Fruit fly (Drosophila melanogaster) whole organism, adult: Measurements from ENCODE around the gene CG32591.
A peak's percentile ranks its signal among the peaks of the same experiment; 100 is the strongest.

ENCODE experiments used
- CG11617 ChIP-seq: fragments of 200-800 bp; sonication (Bioruptor generic); optimal IDR thresholded peaks from 2 replicates; lab custom pipeline; 2017; ENCODE audit warnings: mild to moderate bottlenecking, missing biosample characterization, missing genetic modification reagents, missing genetic modification characterization
- CG12768 ChIP-seq: fragments of 200-800 bp; sonication (Bioruptor generic); optimal IDR thresholded peaks from 2 replicates; lab custom pipeline; 2017; ENCODE audit warnings: missing biosample characterization, missing genetic modification characterization, mild to moderate bottlenecking, moderate library complexity, missing genetic modification reagents
- CG14711 ChIP-seq: fragments of 200-800 bp; sonication (Bioruptor generic); optimal IDR thresholded peaks from 2 replicates; lab custom pipeline; 2018; ENCODE audit warnings: missing biosample characterization, mild to moderate bottlenecking, missing genetic modification characterization, moderate library complexity
- CG1620 ChIP-seq: fragments of 200-800 bp; sonication (Bioruptor generic); optimal IDR thresholded peaks from 2 replicates; lab custom pipeline; 2016; ENCODE audit warnings: missing biosample characterization, missing genetic modification characterization
- CG33017 ChIP-seq: fragments of 200-800 bp; sonication (Bioruptor generic); optimal IDR thresholded peaks from 2 replicates; lab custom pipeline; 2018; ENCODE audit warnings: missing biosample characterization, mild to moderate bottlenecking, missing genetic modification characterization, moderate library complexity
- CG5204 ChIP-seq: fragments of 200-800 bp; sonication (Bioruptor generic); optimal IDR thresholded peaks from 2 replicates; lab custom pipeline; 2016; ENCODE audit warnings: missing biosample characterization, missing genetic modification characterization
- CG7045 ChIP-seq: fragments of 200-800 bp; sonication (Bioruptor generic); optimal IDR thresholded peaks from 2 replicates; lab custom pipeline; 2017; ENCODE audit warnings: missing biosample characterization, mild to moderate bottlenecking, missing genetic modification characterization
- CG7101 ChIP-seq: fragments of 200-800 bp; sonication (Bioruptor generic); optimal IDR thresholded peaks from 2 replicates; lab custom pipeline; 2018; ENCODE audit warnings: missing biosample characterization, mild to moderate bottlenecking, missing genetic modification characterization, moderate library complexity
- Clk ChIP-seq: fragments of 200-800 bp; sonication (Bioruptor generic); optimal IDR thresholded peaks from 2 replicates; lab custom pipeline; 2017; ENCODE audit warnings: missing biosample characterization, missing genetic modification characterization
- Crg-1 ChIP-seq: fragments of 200-800 bp; sonication (Bioruptor generic); optimal IDR thresholded peaks from 2 replicates; lab custom pipeline; 2016; ENCODE audit warnings: missing biosample characterization, missing genetic modification characterization
- Hr96 ChIP-seq: fragments of 200-800 bp; sonication (Bioruptor generic); optimal IDR thresholded peaks from 2 replicates; lab custom pipeline; 2016; ENCODE audit warnings: missing biosample characterization, missing genetic modification characterization
- Mnt ChIP-seq: fragments of 200-800 bp; sonication (Bioruptor generic); optimal IDR thresholded peaks from 2 replicates; lab custom pipeline; 2016; ENCODE audit warnings: missing biosample characterization, mild to moderate bottlenecking, missing genetic modification characterization
- bab1 ChIP-seq: fragments of 200-800 bp; sonication (Bioruptor generic); optimal IDR thresholded peaks from 3 replicates; lab custom pipeline; 2019; ENCODE audit warnings: missing biosample characterization, mild to moderate bottlenecking, missing genetic modification characterization, moderate library complexity
- cic ChIP-seq: fragments of 200-800 bp; sonication (Bioruptor generic); optimal IDR thresholded peaks from 2 replicates; lab custom pipeline; 2017; ENCODE audit warnings: missing biosample characterization, mild to moderate bottlenecking, missing genetic modification characterization, moderate library complexity
- cnc ChIP-seq, 2 experiments: fragments of >200 bp; optimal IDR thresholded peaks; 2 replicates each; lab custom pipeline; 2017
- kay ChIP-seq: fragments of 200-800 bp; sonication (Bioruptor generic); peaks from one replicate; lab custom pipeline; 2016; ENCODE audit warnings: missing biosample characterization, missing genetic modification characterization, borderline replicate concordance
- ovo ChIP-seq: fragments of 200-800 bp; sonication (Bioruptor generic); optimal IDR thresholded peaks from 2 replicates; lab custom pipeline; 2016; ENCODE audit warnings: missing biosample characterization, missing genetic modification characterization
- pad ChIP-seq: fragments of 200-800 bp; sonication (Bioruptor generic); optimal IDR thresholded peaks from 3 replicates; lab custom pipeline; 2017; ENCODE audit warnings: missing biosample characterization, missing genetic modification characterization, mild to moderate bottlenecking, moderate library complexity, missing genetic modification reagents
- tj ChIP-seq: fragments of 200-800 bp; sonication (Bioruptor generic); optimal IDR thresholded peaks from 3 replicates; lab custom pipeline; 2017; ENCODE audit warnings: missing biosample characterization, mild to moderate bottlenecking, missing genetic modification characterization, moderate library complexity
- toe ChIP-seq: fragments of 200-800 bp; sonication (Bioruptor generic); optimal IDR thresholded peaks from 2 replicates; lab custom pipeline; 2016; ENCODE audit warnings: missing biosample characterization, missing genetic modification characterization

Gene CG32591

dm6 chrX:14913706-14914303, 14.9 kb downstream of the CG32591 start, which contains the start of gene CG12398:
CG12398 (minus strand) TSS chrX:14913812.
- peak; percentile 94 for TF ChIP-seq tj (GFP tag; lab: Kevin White, UChicago)
- TF ChIP-seq CG7101 = no peak
- TF ChIP-seq Mnt (GFP tag; lab: Kevin White, UChicago) = no peak
- TF ChIP-seq Clk (GFP tag; lab: Kevin White, UChicago) = no peak
- no peak for TF ChIP-seq Crg-1
- peak; percentile 44 for TF ChIP-seq bab1 (GFP tag; lab: Kevin White, UChicago)
- TF ChIP-seq CG5204 (GFP tag; lab: Kevin White, UChicago) = no peak

- TF ChIP-seq Hr96 (no peak), CG1620 (GFP tag; lab: Kevin White, UChicago) (no peak), CG5204 (GFP tag; lab: Kevin White, UChicago) (no peak), CG12768 (GFP tag; lab: Kevin White, UChicago) (no peak), CG11617 (GFP tag; lab: Kevin White, UChicago) (no peak), toe (no peak), pad (GFP tag; lab: Kevin White, UChicago) (no peak), CG7101 (no peak), tj (GFP tag; lab: Kevin White, UChicago) (no peak), Crg-1 (no peak), CG14711 (tag; lab: Kevin White, UChicago) (no peak), CG33017 (tag; lab: Kevin White, UChicago) (no peak), ovo (no peak), cic (no peak)
Observed at dm6 chrX:14910464-14911349, 18.0 kb downstream of the CG32591 start, which contains the start of gene CG14406. CG14406 (minus strand) TSS chrX:14910845.

- TF ChIP-seq CG11617 (GFP tag; lab: Kevin White, UChicago) (no peak), CG7101 (no peak), Mnt (GFP tag; lab: Kevin White, UChicago) (no peak), tj (GFP tag; lab: Kevin White, UChicago) (no peak), bab1 (GFP tag; lab: Kevin White, UChicago) (no peak), Clk (GFP tag; lab: Kevin White, UChicago) (no peak), pad (GFP tag; lab: Kevin White, UChicago) (no peak), ovo (no peak), Hr96 (no peak), CG12768 (GFP tag; lab: Kevin White, UChicago) (no peak), CG7045 (no peak), toe (no peak), Crg-1 (no peak), kay (GFP tag; lab: Kevin White, UChicago) (no peak), cnc (optimal IDR thresholded peaks at IDR 0.05; lab: Kevin White, UChicago) (no peak), CG1620 (GFP tag; lab: Kevin White, UChicago) (no peak), CG14711 (tag; lab: Kevin White, UChicago) (no peak), CG33017 (tag; lab: Kevin White, UChicago) (no peak), cic (no peak), CG5204 (GFP tag; lab: Kevin White, UChicago) (no peak)
Observed at dm6 chrX:14909658-14910378, 18.9 kb downstream of the CG32591 start, which contains the start of gene fiz. fiz (minus strand) TSS chrX:14909708.

DNA sequence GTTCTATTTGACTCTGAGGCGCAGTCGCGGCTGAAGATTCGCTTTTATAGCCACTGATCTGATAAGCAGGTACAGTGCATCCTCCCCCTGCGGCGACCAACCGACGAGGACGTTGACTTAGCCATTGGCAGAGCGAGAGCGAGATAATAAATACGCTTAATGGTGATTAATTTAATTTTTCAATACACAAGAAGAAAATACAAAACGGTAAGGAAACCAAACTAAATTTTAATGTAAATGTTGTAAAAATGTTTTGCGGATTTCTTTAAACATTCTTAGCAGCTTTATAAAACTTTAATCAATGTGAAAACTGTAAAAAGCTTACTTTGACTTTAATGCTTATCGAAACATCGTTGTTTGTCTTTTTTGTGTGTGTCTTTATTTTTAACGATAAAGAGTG, 19.7 kb downstream of the CG32591 start:
- TF ChIP-seq CG1620 (GFP tag; lab: Kevin White, UChicago) (no peak), kay (GFP tag; lab: Kevin White, UChicago) (peak; percentile 5), Mnt (GFP tag; lab: Kevin White, UChicago) (peak; percentile 1), Hr96 (no peak), Clk (GFP tag; lab: Kevin White, UChicago) (no peak), pad (GFP tag; lab: Kevin White, UChicago) (no peak), CG11617 (GFP tag; lab: Kevin White, UChicago) (no peak), bab1 (GFP tag; lab: Kevin White, UChicago) (no peak), CG33017 (tag; lab: Kevin White, UChicago) (peak; percentile 47), CG7101 (peak; percentile 56), CG14711 (tag; lab: Kevin White, UChicago) (peak; percentile 15), CG5204 (GFP tag; lab: Kevin White, UChicago) (peak; percentile 21), CG7045 (no peak), Crg-1 (no peak)

DNA sequence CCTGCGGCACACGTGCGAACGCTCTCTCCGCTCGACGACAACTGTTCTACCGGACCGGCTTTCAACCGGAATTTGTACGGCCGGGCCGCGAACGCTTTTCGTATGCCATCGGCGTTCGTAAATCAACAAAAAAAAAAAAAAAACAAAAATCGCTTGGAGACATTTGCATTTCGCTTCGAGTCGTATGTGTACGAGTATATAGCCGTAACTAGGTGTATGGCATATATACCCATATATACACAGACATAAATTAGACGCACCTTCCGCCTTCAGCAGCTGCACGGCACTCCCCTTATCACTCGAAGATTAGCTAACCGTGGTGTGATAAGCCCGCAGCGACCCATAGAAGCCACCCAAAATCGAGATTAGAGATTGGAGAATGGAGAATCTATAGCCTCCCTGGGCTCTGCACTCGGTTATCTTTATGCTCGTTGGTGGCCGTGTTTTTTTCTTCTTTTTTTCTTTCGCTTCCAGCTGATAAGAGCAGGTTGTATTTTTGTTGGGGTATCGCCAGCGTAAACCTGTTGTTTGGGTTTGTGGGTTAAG, 23.2 kb downstream of the CG32591 start, which contains the start of gene CG9512:
Gene CG9512 (minus strand): TSS at position 51 of the 546 bp plus-strand sequence.
- TF ChIP-seq CG1620 (GFP tag; lab: Kevin White, UChicago) = no peak
- peak; percentile 11 for TF ChIP-seq ovo
- TF ChIP-seq Mnt (GFP tag; lab: Kevin White, UChicago) = peak; percentile 1
- TF ChIP-seq kay (GFP tag; lab: Kevin White, UChicago) = peak; percentile 1
- peak; percentile 25 for TF ChIP-seq Hr96
